Fruit fly (Drosophila melanogaster) whole organism, embryonic: ENCODE measurements around the gene CG13605.

Source experiments
- Asciz ChIP-seq: fragments of 200-800 bp; sonication (Bioruptor generic); optimal IDR thresholded peaks from 2 replicates; lab custom pipeline; 2017; ENCODE audit warnings: missing biosample characterization, mild to moderate bottlenecking, missing genetic modification characterization, missing genetic modification reagents
- Blimp-1 ChIP-seq: fragments of 200-800 bp; sonication (Bioruptor generic); optimal IDR thresholded peaks from 3 replicates; lab custom pipeline; 2018; ENCODE audit warnings: missing biosample characterization, missing genetic modification characterization, mild to moderate bottlenecking, moderate library complexity, missing genetic modification reagents
- BtbVII ChIP-seq: fragments of 200-800 bp; sonication (Bioruptor generic); optimal IDR thresholded peaks from 3 replicates; lab custom pipeline; 2017; ENCODE audit warnings: missing biosample characterization, mild to moderate bottlenecking, missing genetic modification characterization
- CG11093 ChIP-seq: fragments of 200-800 bp; sonication (Bioruptor generic); IDR thresholded peaks from 3 replicates; pipeline ENCODE4 v1.3.6; 2022; ENCODE audit warnings: missing biosample characterization, missing genetic modification characterization
- CG11456 ChIP-seq: fragments of 200-800 bp; sonication (Bioruptor generic); IDR thresholded peaks from 3 replicates; pipeline ENCODE4 v1.3.6; 2022; ENCODE audit warnings: missing biosample characterization, missing genetic modification characterization
- CG14014 ChIP-seq: fragments of 200-800 bp; sonication (Bioruptor generic); IDR thresholded peaks from 2 replicates; pipeline ENCODE4 v1.3.6; 2022; ENCODE audit warnings: missing biosample characterization, missing genetic modification characterization
- CG15011 ChIP-seq: fragments of 200-800 bp; sonication (Bioruptor generic); optimal IDR thresholded peaks from 3 replicates; lab custom pipeline; 2018; ENCODE audit warnings: missing biosample characterization, mild to moderate bottlenecking, missing genetic modification characterization
- CG17359 ChIP-seq: fragments of 200-800 bp; sonication (Bioruptor generic); optimal IDR thresholded peaks from 3 replicates; lab custom pipeline; 2018; ENCODE audit warnings: missing biosample characterization, mild to moderate bottlenecking, missing genetic modification characterization, moderate library complexity
- CG18619 ChIP-seq: fragments of 200-800 bp; sonication (Bioruptor generic); optimal IDR thresholded peaks from 3 replicates; lab custom pipeline; 2017; ENCODE audit warnings: missing biosample characterization, mild to moderate bottlenecking, missing genetic modification characterization
- CG2889 ChIP-seq: fragments of 200-800 bp; sonication (Bioruptor generic); IDR thresholded peaks from 3 replicates; pipeline ENCODE4 v1.3.6; 2022; ENCODE audit warnings: missing biosample characterization, missing genetic modification characterization
- CG32532 ChIP-seq: fragments of 200-800 bp; sonication (Bioruptor generic); IDR thresholded peaks from 2 replicates; pipeline ENCODE4 v1.3.6; 2022; ENCODE audit warnings: missing biosample characterization, missing genetic modification characterization
- CG3407 ChIP-seq: fragments of 200-800 bp; sonication (Bioruptor generic); optimal IDR thresholded peaks from 2 replicates; lab custom pipeline; 2018; ENCODE audit warnings: missing biosample characterization, mild to moderate bottlenecking, missing genetic modification characterization
- CG3847 ChIP-seq: fragments of 200-800 bp; sonication (Bioruptor generic); IDR thresholded peaks from 2 replicates; pipeline ENCODE4 v1.3.6; 2022; ENCODE audit warnings: missing biosample characterization, missing genetic modification characterization
- CG4328 ChIP-seq: fragments of 200-800 bp; sonication (Bioruptor generic); optimal IDR thresholded peaks from 3 replicates; lab custom pipeline; 2017; ENCODE audit warnings: missing biosample characterization, missing genetic modification reagents, missing genetic modification characterization
- CG4360 ChIP-seq: fragments of 200-800 bp; sonication (Bioruptor generic); IDR thresholded peaks from 2 replicates; pipeline ENCODE4 v1.3.6; 2022; ENCODE audit warnings: missing biosample characterization, missing genetic modification characterization
- CG43689 ChIP-seq: fragments of 200-800 bp; sonication (Bioruptor generic); IDR thresholded peaks from 2 replicates; pipeline ENCODE4 v1.3.6; 2022; ENCODE audit warnings: missing biosample characterization, missing genetic modification characterization
- CG4424 ChIP-seq: fragments of 200-800 bp; sonication (Bioruptor generic); optimal IDR thresholded peaks from 3 replicates; lab custom pipeline; 2016; ENCODE audit warnings: missing biosample characterization, missing genetic modification characterization
- CG6654 ChIP-seq: fragments of 200-800 bp; sonication (Bioruptor generic); optimal IDR thresholded peaks from 2 replicates; lab custom pipeline; 2017; ENCODE audit warnings: missing biosample characterization, mild to moderate bottlenecking, missing genetic modification characterization
- CG7745 ChIP-seq: fragments of 200-800 bp; sonication (Bioruptor generic); optimal IDR thresholded peaks from 2 replicates; lab custom pipeline; 2018; ENCODE audit warnings: missing biosample characterization, mild to moderate bottlenecking, missing genetic modification characterization, moderate library complexity
- CG7786 ChIP-seq: fragments of 200-800 bp; sonication (Bioruptor generic); optimal IDR thresholded peaks from 2 replicates; lab custom pipeline; 2016; ENCODE audit warnings: missing biosample characterization, missing genetic modification characterization
- CG8089 ChIP-seq: fragments of 200-800 bp; sonication (Bioruptor generic); optimal IDR thresholded peaks from 3 replicates; lab custom pipeline; 2016; ENCODE audit warnings: missing biosample characterization, missing genetic modification characterization
- CG8765 ChIP-seq: fragments of 200-800 bp; sonication (Bioruptor generic); IDR thresholded peaks from 2 replicates; pipeline ENCODE4 v1.3.6; 2022; ENCODE audit warnings: missing biosample characterization, missing genetic modification characterization
- CG9215 ChIP-seq: fragments of 200-800 bp; sonication (Bioruptor generic); IDR thresholded peaks from 2 replicates; pipeline ENCODE4 v1.3.6; 2022; ENCODE audit warnings: missing biosample characterization, missing genetic modification characterization
- CoRest ChIP-seq: fragments of 200-800 bp; sonication (Bioruptor generic); optimal IDR thresholded peaks from 3 replicates; lab custom pipeline; 2018; ENCODE audit warnings: missing biosample characterization, mild to moderate bottlenecking, missing genetic modification characterization, moderate library complexity
- Doc3 ChIP-seq: fragments of 200-800 bp; sonication (Bioruptor generic); IDR thresholded peaks from 3 replicates; pipeline ENCODE4 v1.3.6; 2022; ENCODE audit warnings: missing biosample characterization, missing genetic modification characterization; ENCODE audit not compliant: partially characterized antibody
- Dp ChIP-seq: fragments of 200-800 bp; sonication (Bioruptor generic); optimal IDR thresholded peaks from 2 replicates; lab custom pipeline; 2018; ENCODE audit warnings: missing biosample characterization, mild to moderate bottlenecking, missing genetic modification characterization, moderate library complexity
- Fer1 ChIP-seq: fragments of 200-800 bp; sonication (Bioruptor generic); optimal IDR thresholded peaks from 2 replicates; lab custom pipeline; 2017; ENCODE audit warnings: missing biosample characterization, mild to moderate bottlenecking, missing genetic modification characterization
- Gug ChIP-seq: fragments of 200-800 bp; sonication (Bioruptor generic); IDR thresholded peaks from 4 replicates; pipeline ENCODE4 v1.3.6; 2022; ENCODE audit warnings: missing biosample characterization, missing genetic modification characterization
- Hand ChIP-seq: fragments of 200-800 bp; sonication (Bioruptor generic); optimal IDR thresholded peaks from 2 replicates; lab custom pipeline; 2017; ENCODE audit warnings: mild to moderate bottlenecking, missing biosample characterization, missing genetic modification reagents, missing genetic modification characterization
- Jarid2 ChIP-seq: fragments of 200-800 bp; sonication (Bioruptor generic); optimal IDR thresholded peaks from 3 replicates; lab custom pipeline; 2017; ENCODE audit warnings: mild to moderate bottlenecking, missing biosample characterization, missing genetic modification reagents, missing genetic modification characterization
- Kr ChIP-seq: fragments of 200-800 bp; sonication (Bioruptor generic); optimal IDR thresholded peaks from 2 replicates; lab custom pipeline; 2017; ENCODE audit warnings: missing biosample characterization, mild to moderate bottlenecking, missing genetic modification characterization
- Trl ChIP-seq, 3 experiments: fragments of >200 bp in 2 of 3; fragments of 200-800 bp in 1 of 3; sonication (Bioruptor generic) in 1 of 3; optimal IDR thresholded peaks; 2 replicates in 1 of 3; 3 replicates in 2 of 3; lab custom pipeline; 2016 to 2017; ENCODE audit warnings: missing biosample characterization in 1 of 3, missing genetic modification characterization in 1 of 3
- Xbp1 ChIP-seq: fragments of 200-800 bp; sonication (Bioruptor generic); optimal IDR thresholded peaks from 3 replicates; lab custom pipeline; 2016; ENCODE audit warnings: missing biosample characterization, mild to moderate bottlenecking, missing genetic modification characterization
- YL-1 ChIP-seq: fragments of 200-800 bp; sonication (Bioruptor generic); optimal IDR thresholded peaks from 3 replicates; lab custom pipeline; 2017; ENCODE audit warnings: missing biosample characterization, mild to moderate bottlenecking, missing genetic modification characterization
- danr ChIP-seq: fragments of 200-800 bp; sonication (Bioruptor generic); IDR thresholded peaks from 2 replicates; pipeline ENCODE4 v1.3.6; 2022; ENCODE audit warnings: missing biosample characterization, missing genetic modification characterization
- dimm ChIP-seq: fragments of 200-800 bp; sonication (Bioruptor generic); IDR thresholded peaks from 2 replicates; pipeline ENCODE4 v1.3.6; 2022; ENCODE audit warnings: missing biosample characterization, missing genetic modification characterization
- dmrt11E ChIP-seq: fragments of 200-800 bp; sonication (Bioruptor generic); optimal IDR thresholded peaks from 3 replicates; lab custom pipeline; 2018; ENCODE audit warnings: missing biosample characterization, mild to moderate bottlenecking, missing genetic modification characterization, moderate library complexity
- exex ChIP-seq: fragments of 200-800 bp; sonication (Bioruptor generic); optimal IDR thresholded peaks from 4 replicates; lab custom pipeline; 2018; ENCODE audit warnings: missing biosample characterization, mild to moderate bottlenecking, missing genetic modification characterization, moderate library complexity
- fd64A ChIP-seq: fragments of 200-800 bp; sonication (Bioruptor generic); optimal IDR thresholded peaks from 3 replicates; lab custom pipeline; 2018; ENCODE audit warnings: missing biosample characterization, mild to moderate bottlenecking, missing genetic modification characterization
- fd96Cb ChIP-seq: fragments of 200-800 bp; sonication (Bioruptor generic); optimal IDR thresholded peaks from 2 replicates; lab custom pipeline; 2018; ENCODE audit warnings: missing biosample characterization, mild to moderate bottlenecking, missing genetic modification characterization, moderate library complexity
- gem ChIP-seq: fragments of 200-800 bp; sonication (Bioruptor generic); optimal IDR thresholded peaks from 2 replicates; lab custom pipeline; 2019; ENCODE audit warnings: missing biosample characterization, mild to moderate bottlenecking, missing genetic modification characterization, moderate library complexity
- gro ChIP-seq: fragments of 200-800 bp; sonication (Bioruptor generic); optimal IDR thresholded peaks from 2 replicates; lab custom pipeline; 2016; ENCODE audit warnings: missing biosample characterization, missing genetic modification characterization
- ind ChIP-seq: fragments of 200-800 bp; sonication (Bioruptor generic); optimal IDR thresholded peaks from 3 replicates; lab custom pipeline; 2016; ENCODE audit warnings: missing biosample characterization, missing genetic modification characterization
- jing ChIP-seq: fragments of 200-800 bp; sonication (Bioruptor generic); optimal IDR thresholded peaks from 2 replicates; lab custom pipeline; 2018; ENCODE audit warnings: missing biosample characterization, mild to moderate bottlenecking, missing genetic modification characterization
- maf-S ChIP-seq: fragments of 200-800 bp; sonication (Bioruptor generic); optimal IDR thresholded peaks from 2 replicates; lab custom pipeline; 2016; ENCODE audit warnings: missing biosample characterization, missing genetic modification characterization
- psq ChIP-seq: fragments of 200-800 bp; sonication (Bioruptor generic); optimal IDR thresholded peaks from 2 replicates; lab custom pipeline; 2017; ENCODE audit warnings: missing biosample characterization, missing genetic modification characterization
- run ChIP-seq: fragments of 200-800 bp; sonication (Bioruptor generic); optimal IDR thresholded peaks from 3 replicates; lab custom pipeline; 2018; ENCODE audit warnings: missing biosample characterization, mild to moderate bottlenecking, missing genetic modification characterization
- sna ChIP-seq: fragments of 200-800 bp; sonication (Bioruptor generic); IDR thresholded peaks from 2 replicates; pipeline ENCODE4 v1.3.6; 2022; ENCODE audit warnings: missing biosample characterization, missing genetic modification characterization; ENCODE audit not compliant: partially characterized antibody
- so ChIP-seq: fragments of 200-800 bp; sonication (Bioruptor generic); IDR thresholded peaks from 3 replicates; pipeline ENCODE4 v1.3.6; 2022; ENCODE audit warnings: missing biosample characterization, missing genetic modification characterization
- vvl ChIP-seq: fragments of 200-800 bp; sonication (Bioruptor generic); IDR thresholded peaks from 2 replicates; pipeline ENCODE4 v1.3.6; 2022; ENCODE audit warnings: missing biosample characterization, missing genetic modification characterization
- zf30C ChIP-seq: fragments of 200-800 bp; sonication (Bioruptor generic); optimal IDR thresholded peaks from 3 replicates; lab custom pipeline; 2018; ENCODE audit warnings: missing biosample characterization, mild to moderate bottlenecking, missing genetic modification characterization

CG13605 gene

DNA sequence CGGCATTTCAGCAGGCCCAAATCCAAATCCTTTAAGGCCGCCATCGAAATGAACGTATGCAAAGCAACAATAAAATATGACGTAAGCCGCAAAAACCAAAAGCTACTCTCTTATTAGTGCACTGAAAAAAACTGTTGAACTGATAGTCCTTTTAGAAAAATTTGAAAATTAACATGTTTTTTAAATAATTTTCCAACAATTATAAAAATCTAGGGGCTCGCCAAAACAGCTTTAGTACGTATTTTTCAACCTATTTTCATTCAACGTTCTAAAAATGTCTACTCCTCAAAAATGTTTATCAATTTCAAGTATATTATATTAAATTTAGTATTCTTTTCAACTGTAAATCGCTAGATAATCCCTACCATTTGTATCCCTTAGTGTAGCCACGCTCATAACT is 18.8 kb downstream of the CG13605 start (continued):
- TF ChIP-seq CG8089 (no peak), danr (GFP tag; lab: Robert Waterston, UW) (no peak), CG3847 (GFP tag; lab: Robert Waterston, UW) (peak; percentile 20; the same call in 1 of the 2 replicates), CG11456 (no peak), CoRest (tag; lab: Kevin White, UChicago) (peak; percentile 49), CG17359 (no peak), fd64A (GFP tag; lab: Kevin White, UChicago) (no peak), CG43689 (GFP tag; lab: Robert Waterston, UW) (no peak), Hand (peak; percentile 38), exex (no peak), jing (GFP tag; lab: Kevin White, UChicago) (no peak), Blimp-1 (GFP tag; lab: Kevin White, UChicago) (no peak), fd96Cb (tag; lab: Kevin White, UChicago) (no peak), gro (GFP tag; lab: Kevin White, UChicago) (no peak), CG32532 (GFP tag; lab: Robert Waterston, UW) (no peak), YL-1 (GFP tag; lab: Kevin White, UChicago) (no peak), maf-S (GFP tag; lab: Kevin White, UChicago) (no peak), CG9215 (no peak), gem (peak; percentile 58), CG4328 (GFP tag; lab: Kevin White, UChicago) (no peak), Asciz (GFP tag; lab: Kevin White, UChicago) (peak; percentile 8), psq (GFP tag; lab: Kevin White, UChicago) (no peak), CG3407 (GFP tag; lab: Kevin White, UChicago) (no peak), CG7745 (no peak), CG14014 (GFP tag; lab: Robert Waterston, UW) (no peak), Xbp1 (GFP tag; lab: Kevin White, UChicago) (peak; percentile 38), sna (GFP tag; lab: Robert Waterston, UW) (no peak), CG15011 (GFP tag; lab: Kevin White, UChicago) (no peak), CG6654 (GFP tag; lab: Kevin White, UChicago) (no peak), Jarid2 (GFP tag; lab: Kevin White, UChicago) (no peak), dimm (no peak), CG7786 (GFP tag; lab: Kevin White, UChicago) (no peak), Dp (GFP tag; lab: Kevin White, UChicago) (no peak), Kr (no peak), Fer1 (GFP tag; lab: Kevin White, UChicago) (peak; percentile 26), CG18619 (GFP tag; lab: Kevin White, UChicago) (peak; percentile 36), BtbVII (GFP tag; lab: Kevin White, UChicago) (no peak), Trl (optimal IDR thresholded peaks at IDR 0.05; lab: Kevin White, UChicago) (no peak), Trl (GFP tag; optimal IDR thresholded peaks at IDR 0.05; lab: Kevin White, UChicago) (no peak), CG4360 (GFP tag; lab: Robert Waterston, UW) (no peak), dmrt11E (tag; lab: Kevin White, UChicago) (no peak), vvl (GFP tag; lab: Robert Waterston, UW) (peak; percentile 17; the same call in 1 of the 2 replicates), CG4424 (GFP tag; lab: Kevin White, UChicago) (no peak), run (no peak), Gug (GFP tag; lab: Robert Waterston, UW) (no peak), CG8765 (no peak), CG2889 (GFP tag; lab: Robert Waterston, UW) (no peak), CG11093 (no peak), zf30C (GFP tag; lab: Kevin White, UChicago) (peak; percentile 4), so (GFP tag; lab: Robert Waterston, UW) (no peak), ind (GFP tag; lab: Kevin White, UChicago) (no peak), Doc3 (no peak)
